Worm (Caenorhabditis elegans) whole organism, early embryonic: Measurements from ENCODE around the gene gpa-3.

ENCODE experiments used
- B0310.2 ChIP-seq: sonication (generic microtip); optimal IDR thresholded peaks from 2 replicates; lab custom pipeline; 2016; ENCODE audit warnings: mild to moderate bottlenecking, missing genetic modification characterization, missing compliant biosample characterization
- F13C5.2 ChIP-seq: sonication (generic microtip); optimal IDR thresholded peaks from 2 replicates; lab custom pipeline; 2017; ENCODE audit warnings: mild to moderate bottlenecking, missing genetic modification characterization, inconsistent platforms, missing compliant biosample characterization
- aly-1 ChIP-seq: sonication (generic microtip); optimal IDR thresholded peaks from 2 replicates; lab custom pipeline; 2016; ENCODE audit warnings: missing genetic modification characterization, missing compliant biosample characterization
- ama-1 ChIP-seq: fragments of 150-350 bp; optimal IDR thresholded peaks from 2 replicates; lab custom pipeline; 2014
- ceh-13 ChIP-seq: fragments of 200-800 bp; sonication (Bioruptor generic); optimal IDR thresholded peaks from 2 replicates; lab custom pipeline; 2018; ENCODE audit warnings: mild to moderate bottlenecking, missing genetic modification characterization, missing compliant biosample characterization
- ceh-36 ChIP-seq: sonication (generic microtip); optimal IDR thresholded peaks from 2 replicates; lab custom pipeline; 2016; ENCODE audit warnings: missing genetic modification characterization, inconsistent platforms, missing compliant biosample characterization
- ets-7 ChIP-seq: sonication (generic microtip); optimal IDR thresholded peaks from 2 replicates; lab custom pipeline; 2016; ENCODE audit warnings: missing genotype, missing genetic modification characterization, missing compliant biosample characterization
- flt-1 ChIP-seq: fragments of 200-800 bp; sonication (Bioruptor generic); IDR thresholded peaks from 2 replicates; pipeline ENCODE4 v1.3.6; 2022; ENCODE audit warnings: missing genetic modification characterization, missing compliant biosample characterization
- hmbx-1 ChIP-seq: sonication (generic microtip); optimal IDR thresholded peaks from 2 replicates; lab custom pipeline; 2016; ENCODE audit warnings: mild to moderate bottlenecking, missing genetic modification characterization, missing compliant biosample characterization
- hmg-4 ChIP-seq: fragments of 200-800 bp; sonication (Bioruptor generic); optimal IDR thresholded peaks from 2 replicates; lab custom pipeline; 2018; ENCODE audit warnings: mild to moderate bottlenecking, missing genetic modification characterization, missing compliant biosample characterization
- hnd-1 ChIP-seq: sonication (generic microtip); optimal IDR thresholded peaks from 2 replicates; lab custom pipeline; 2016; ENCODE audit warnings: missing genetic modification characterization, missing compliant biosample characterization
- pes-1 ChIP-seq: fragments of 200-800 bp; sonication (Bioruptor generic); IDR thresholded peaks from 2 replicates; pipeline ENCODE4 v1.3.6; 2022; ENCODE audit warnings: missing genetic modification reagents, missing genetic modification characterization, missing compliant biosample characterization
- scrt-1 ChIP-seq: fragments of 200-800 bp; sonication (Bioruptor generic); IDR thresholded peaks from 2 replicates; pipeline ENCODE4 v1.3.6; 2022; ENCODE audit warnings: missing genetic modification characterization, missing compliant biosample characterization
- sea-1 ChIP-seq: fragments of 200-800 bp; sonication (Bioruptor generic); conservative IDR thresholded peaks from 2 replicates; pipeline ENCODE4 v1.3.6; 2022; ENCODE audit warnings: missing genetic modification characterization, missing compliant biosample characterization
- tbx-11 ChIP-seq: fragments of 200-800 bp; sonication (Bioruptor generic); IDR thresholded peaks from 2 replicates; pipeline ENCODE4 v1.3.6; 2022; ENCODE audit warnings: missing genetic modification characterization, missing compliant biosample characterization
- tbx-37 ChIP-seq: fragments of 200-800 bp; sonication (Bioruptor generic); conservative IDR thresholded peaks from 2 replicates; pipeline ENCODE4 v1.3.6; 2022; ENCODE audit warnings: missing genetic modification reagents, missing genetic modification characterization, missing compliant biosample characterization
- tra-4 ChIP-seq: sonication (generic microtip); optimal IDR thresholded peaks from 2 replicates; lab custom pipeline; 2017; ENCODE audit warnings: missing genetic modification characterization, missing compliant biosample characterization

gpa-3 gene

DNA sequence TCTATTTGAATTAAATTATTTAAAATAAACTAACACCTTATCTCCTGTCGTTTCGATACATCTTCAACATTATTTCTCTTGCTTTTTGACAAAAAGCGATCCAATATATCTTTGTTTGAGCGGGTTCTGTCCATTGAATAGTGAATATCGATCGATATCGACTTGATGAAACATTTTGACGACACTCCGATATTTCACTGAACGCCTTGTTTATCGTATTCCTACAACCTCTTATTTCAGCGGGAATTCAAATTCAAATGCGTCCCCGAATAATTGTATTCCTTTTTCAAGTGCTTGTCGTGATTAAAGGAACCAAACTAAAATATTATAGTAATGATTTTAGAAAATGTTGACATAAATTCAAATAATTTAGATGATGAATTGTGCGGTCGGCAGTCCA, 12.8 kb downstream of the gpa-3 start, which contains the start of the genes K07B1.7 and try-5:
Gene K07B1.7, minus strand, starts transcription at position 159 of the 400 bp plus-strand sequence.
Gene try-5, plus strand, starts transcription at position 241 of the 400 bp plus-strand sequence.
- TF ChIP-seq sea-1 (GFP tag; lab: Robert Waterston, UW) (no peak), hmbx-1 (tag; lab: Kevin White, UChicago) (no peak), tbx-37 (no peak), flt-1 (GFP tag; lab: Robert Waterston, UW) (no peak), ceh-36 (tag; lab: Kevin White, UChicago) (no peak), scrt-1 (GFP tag; lab: Robert Waterston, UW) (no peak), pes-1 (GFP tag; lab: Robert Waterston, UW) (no peak), B0310.2 (no peak), ceh-13 (GFP tag; lab: Kevin White, UChicago) (no peak), tra-4 (tag; lab: Kevin White, UChicago) (no peak), hmg-4 (GFP tag; lab: Kevin White, UChicago) (no peak), ama-1 (lab: Kevin White, UChicago) (no peak), ets-7 (no peak), hnd-1 (tag; lab: Kevin White, UChicago) (no peak), F13C5.2 (tag; lab: Kevin White, UChicago) (no peak), tbx-11 (GFP tag; lab: Robert Waterston, UW) (no peak), aly-1 (tag; lab: Kevin White, UChicago) (no peak)

DNA sequence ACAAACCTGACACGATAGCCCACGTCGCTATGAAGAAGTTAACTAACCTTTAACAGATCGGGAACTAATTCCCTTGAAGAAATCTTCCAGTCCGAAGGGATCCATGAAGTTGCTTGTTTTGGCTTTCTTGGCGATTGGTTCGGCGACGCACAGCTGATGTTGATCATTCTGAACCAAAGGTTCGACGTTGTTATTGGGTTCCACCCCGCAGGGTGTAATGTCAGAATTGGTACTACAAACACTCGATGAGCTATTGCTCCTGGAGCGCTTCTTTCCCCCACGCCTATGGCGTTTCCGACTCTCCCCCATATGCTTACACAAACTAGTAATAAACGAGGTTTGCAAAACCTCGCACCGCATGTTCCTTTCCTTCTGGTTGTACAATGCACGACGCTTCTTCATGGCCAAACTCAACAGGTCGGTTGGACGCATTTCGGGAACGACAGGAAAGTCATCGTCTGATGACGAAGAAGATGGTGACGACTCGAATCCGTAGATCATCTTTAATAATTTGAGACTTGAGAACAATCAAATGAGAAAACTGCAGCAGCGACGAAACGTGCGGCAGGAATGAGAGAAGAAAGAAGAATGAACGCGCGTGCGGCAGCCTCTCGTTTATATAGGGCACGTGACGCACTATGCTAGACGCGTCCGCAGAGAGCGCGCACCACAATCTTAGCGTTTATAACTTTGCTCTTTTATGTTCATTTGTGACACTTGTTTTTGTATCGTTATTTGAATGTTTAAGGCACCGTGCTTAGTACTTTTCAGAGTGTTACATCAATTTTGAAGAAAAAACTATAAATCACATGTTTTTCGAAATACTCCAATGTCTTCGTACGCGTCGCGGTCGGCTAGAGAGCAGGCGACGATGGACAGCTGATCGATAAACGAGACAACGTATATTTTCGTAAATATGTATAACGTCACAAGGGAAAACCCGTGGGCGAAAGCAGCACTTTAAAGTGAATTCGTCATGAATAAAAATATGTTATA, 15.6 kb downstream of the gpa-3 start, which contains the start of gene tos-1:
Gene tos-1, minus strand, starts transcription at position 575 of the 996 bp plus-strand sequence.
- TF ChIP-seq tra-4 (tag; lab: Kevin White, UChicago) (peak; percentile 52), hmbx-1 (tag; lab: Kevin White, UChicago) (peak; percentile 66), scrt-1 (GFP tag; lab: Robert Waterston, UW) (0 out of 2 replicates have a peak, but pooled peaks have one; percentile 45), aly-1 (tag; lab: Kevin White, UChicago) (peak; percentile 70), tbx-11 (GFP tag; lab: Robert Waterston, UW) (peak; percentile 62), hmg-4 (GFP tag; lab: Kevin White, UChicago) (peak; percentile 86), hnd-1 (tag; lab: Kevin White, UChicago) (peak; percentile 57), F13C5.2 (tag; lab: Kevin White, UChicago) (peak; percentile 98), ets-7 (peak; percentile 54), ama-1 (lab: Kevin White, UChicago) (peak; percentile 99), ceh-36 (tag; lab: Kevin White, UChicago) (peak; percentile 70), B0310.2 (peak; percentile 62), ceh-13 (GFP tag; lab: Kevin White, UChicago) (peak; percentile 38), tbx-37 (no peak), pes-1 (GFP tag; lab: Robert Waterston, UW) (peak; percentile 68), flt-1 (GFP tag; lab: Robert Waterston, UW) (peak; percentile 64), sea-1 (GFP tag; lab: Robert Waterston, UW) (peak; percentile 62; the same call in 1 of the 2 replicates)

DNA sequence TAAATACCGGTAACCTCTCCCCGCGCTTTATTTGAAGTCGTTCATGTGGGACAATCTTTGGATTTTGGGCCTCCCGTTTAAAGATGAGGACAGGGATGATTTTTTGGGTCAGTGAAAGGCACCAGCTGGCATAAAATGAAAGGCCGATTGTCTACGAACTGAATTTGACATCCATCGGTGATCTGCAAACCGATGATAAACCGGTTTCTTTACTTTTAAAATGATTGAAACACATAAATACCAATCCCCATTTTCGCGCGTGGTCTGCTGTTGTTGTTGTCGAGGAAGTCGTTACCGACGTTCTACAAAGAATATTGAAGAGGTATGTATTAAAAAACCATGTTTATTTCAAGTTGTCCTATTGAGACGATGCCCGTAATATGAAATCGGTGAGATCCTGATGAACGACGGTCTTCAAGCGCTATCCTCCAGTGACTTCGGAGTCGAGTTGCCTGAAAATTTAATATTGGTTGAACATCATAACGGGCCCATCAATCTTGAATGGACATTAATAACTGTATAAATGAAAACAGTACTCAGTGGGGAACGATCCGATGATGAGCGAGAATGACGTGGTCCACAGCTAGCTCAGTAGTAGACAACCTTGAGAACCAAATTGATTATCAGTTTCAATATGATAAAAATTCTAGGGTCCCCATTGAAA, 16.5 kb downstream of the gpa-3 start:
- TF ChIP-seq ceh-36 (tag; lab: Kevin White, UChicago), result no peak
- 0 out of 2 replicates have a peak, but pooled peaks have one; percentile 46 for TF ChIP-seq tbx-11 (GFP tag; lab: Robert Waterston, UW)
- TF ChIP-seq scrt-1 (GFP tag; lab: Robert Waterston, UW), result no peak
- peak; percentile 56; the same call in 1 of the 2 replicates for TF ChIP-seq pes-1 (GFP tag; lab: Robert Waterston, UW)
- peak; percentile 6 for TF ChIP-seq ama-1 (lab: Kevin White, UChicago)

DNA sequence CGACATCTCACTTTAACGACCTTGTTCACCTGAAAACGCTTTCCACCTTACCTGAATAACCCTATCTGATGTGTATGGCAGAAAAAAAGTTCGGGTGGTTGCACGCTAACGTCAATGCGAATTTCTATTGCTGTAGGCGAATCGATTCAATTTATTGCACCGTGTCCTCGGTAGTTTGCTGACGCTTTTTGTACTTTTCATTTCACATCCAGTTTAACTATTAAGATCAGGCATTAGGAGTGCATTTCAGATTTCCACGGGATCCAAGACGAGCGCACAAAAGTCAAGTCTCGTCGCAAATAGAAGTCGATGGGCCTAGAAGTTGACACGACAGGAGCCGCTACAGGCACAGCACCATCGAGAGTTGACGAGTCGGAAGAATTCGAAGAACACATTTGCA, 17.3 kb downstream of the gpa-3 start:
- peak; percentile 60; the same call in 1 of the 2 replicates for TF ChIP-seq flt-1 (GFP tag; lab: Robert Waterston, UW)
- TF ChIP-seq pes-1 (GFP tag; lab: Robert Waterston, UW), result peak; percentile 69
- TF ChIP-seq sea-1 (GFP tag; lab: Robert Waterston, UW), result peak; percentile 62; the same call in 1 of the 2 replicates
- TF ChIP-seq tbx-11 (GFP tag; lab: Robert Waterston, UW), result peak; percentile 38; the same call in 1 of the 2 replicates

DNA sequence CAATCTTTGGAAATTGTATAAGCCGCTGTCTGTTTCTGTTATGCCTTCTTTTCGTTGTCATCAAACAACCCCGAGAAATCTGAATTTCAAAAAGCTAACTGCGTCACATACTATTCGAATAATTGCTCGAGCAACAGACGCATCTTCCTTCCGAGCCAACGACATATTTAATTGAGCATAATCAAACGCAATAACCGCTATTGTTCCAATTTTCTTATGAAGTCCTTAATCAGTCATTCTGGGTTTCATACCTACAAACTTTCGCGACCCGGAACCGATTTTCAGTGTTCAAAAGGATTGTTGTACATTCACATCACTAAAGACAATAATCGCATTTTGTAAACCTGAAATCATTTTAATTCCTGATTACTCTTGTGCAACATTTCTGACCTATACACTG, 17.8 kb downstream of the gpa-3 start:
- TF ChIP-seq scrt-1 (GFP tag; lab: Robert Waterston, UW), result peak; percentile 40; the same call in 1 of the 2 replicates

DNA sequence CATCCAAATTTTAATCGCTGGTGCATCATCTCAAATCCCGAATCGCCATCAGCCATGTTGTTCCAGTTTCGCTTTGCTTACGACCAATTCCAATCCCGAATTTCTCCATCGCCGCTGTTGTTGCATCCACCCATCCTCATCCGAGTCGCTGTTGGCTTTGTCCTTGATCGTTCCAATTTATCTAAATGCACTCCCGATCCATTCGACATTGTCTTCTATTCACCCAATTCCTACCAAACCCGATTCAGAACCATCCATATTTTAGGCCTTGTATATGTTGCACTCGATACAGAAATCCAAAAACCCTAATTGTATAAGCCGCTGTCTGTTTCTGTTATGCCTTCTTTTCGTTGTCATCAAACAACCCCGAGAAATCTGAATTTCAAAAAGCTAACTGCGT, 19.3 kb downstream of the gpa-3 start:
- TF ChIP-seq hmg-4 (GFP tag; lab: Kevin White, UChicago), result no peak
- no peak for TF ChIP-seq ceh-36 (tag; lab: Kevin White, UChicago)
- TF ChIP-seq ets-7, result no peak
- TF ChIP-seq tra-4 (tag; lab: Kevin White, UChicago), result no peak
- no peak for TF ChIP-seq tbx-11 (GFP tag; lab: Robert Waterston, UW)
- TF ChIP-seq F13C5.2 (tag; lab: Kevin White, UChicago), result no peak
- TF ChIP-seq ama-1 (lab: Kevin White, UChicago), result no peak
- no peak for TF ChIP-seq scrt-1 (GFP tag; lab: Robert Waterston, UW)
- TF ChIP-seq hnd-1 (tag; lab: Kevin White, UChicago), result no peak
- no peak for TF ChIP-seq hmbx-1 (tag; lab: Kevin White, UChicago)
- no peak for TF ChIP-seq B0310.2
- no peak for TF ChIP-seq tbx-37
- no peak for TF ChIP-seq ceh-13 (GFP tag; lab: Kevin White, UChicago)
- no peak for TF ChIP-seq aly-1 (tag; lab: Kevin White, UChicago)
- TF ChIP-seq flt-1 (GFP tag; lab: Robert Waterston, UW), result no peak
- TF ChIP-seq pes-1 (GFP tag; lab: Robert Waterston, UW), result no peak
- TF ChIP-seq sea-1 (GFP tag; lab: Robert Waterston, UW), result no peak
